Worm (Caenorhabditis elegans) whole organism, young adult: ENCODE results near the gene K03B8.6.

Experiments
- B0019.2 ChIP-seq: fragments of 200-800 bp; sonication (Bioruptor generic); conservative IDR thresholded peaks from 2 replicates; pipeline ENCODE4 v1.3.6; 2022; ENCODE audit warnings: missing genetic modification reagents, missing genetic modification characterization, missing compliant biosample characterization
- C06A6.2 ChIP-seq: fragments of 200-800 bp; sonication (Bioruptor generic); conservative IDR thresholded peaks from 2 replicates; pipeline ENCODE4 v1.3.6; 2022; ENCODE audit warnings: missing genetic modification characterization, missing compliant biosample characterization
- F57A8.1 ChIP-seq: fragments of 200-800 bp; sonication (Bioruptor generic); optimal IDR thresholded peaks from 2 replicates; lab custom pipeline; 2018; ENCODE audit warnings: mild to moderate bottlenecking, missing genetic modification characterization, moderate library complexity, missing compliant biosample characterization
- T07F8.4 ChIP-seq: sonication (generic microtip); optimal IDR thresholded peaks from 2 replicates; lab custom pipeline; 2016; ENCODE audit warnings: mild to moderate bottlenecking, missing genetic modification characterization, moderate library complexity, missing compliant biosample characterization
- T26A5.8 ChIP-seq: sonication (generic microtip); optimal IDR thresholded peaks from 2 replicates; lab custom pipeline; 2016; ENCODE audit warnings: missing genetic modification characterization, missing compliant biosample characterization
- Y56A3A.18 ChIP-seq: fragments of 200-800 bp; sonication (Bioruptor generic); IDR thresholded peaks from 2 replicates; pipeline ENCODE4 v1.3.6; 2022; ENCODE audit warnings: missing genetic modification reagents, missing genetic modification characterization, missing compliant biosample characterization
- Y67H2A.10 ChIP-seq: fragments of 200-800 bp; sonication (Bioruptor generic); conservative IDR thresholded peaks from 2 replicates; pipeline ENCODE4 v1.3.6; 2022; ENCODE audit warnings: missing genetic modification reagents, missing genetic modification characterization, missing compliant biosample characterization
- Y79H2A.3 ChIP-seq: fragments of 200-800 bp; sonication (Bioruptor generic); conservative IDR thresholded peaks from 2 replicates; pipeline ENCODE4 v1.3.6; 2022; ENCODE audit warnings: missing genetic modification reagents, missing genetic modification characterization, missing compliant biosample characterization
- atf-7 ChIP-seq: sonication (generic microtip); optimal IDR thresholded peaks from 2 replicates; lab custom pipeline; 2017; ENCODE audit warnings: mild to moderate bottlenecking, missing genetic modification characterization, missing compliant biosample characterization
- attf-5 ChIP-seq: fragments of 200-800 bp; sonication (Bioruptor generic); optimal IDR thresholded peaks from 2 replicates; lab custom pipeline; 2018; ENCODE audit warnings: mild to moderate bottlenecking, missing genetic modification characterization, missing compliant biosample characterization
- attf-6 ChIP-seq: fragments of 200-800 bp; sonication (Bioruptor generic); IDR thresholded peaks from 2 replicates; pipeline ENCODE4 v1.3.6; 2022; ENCODE audit warnings: missing genetic modification reagents, missing genetic modification characterization, missing compliant biosample characterization
- ccch-3 ChIP-seq: fragments of 200-800 bp; sonication (Bioruptor generic); optimal IDR thresholded peaks from 2 replicates; lab custom pipeline; 2018; ENCODE audit warnings: mild to moderate bottlenecking, missing genetic modification characterization, missing compliant biosample characterization
- chd-7 ChIP-seq: sonication (generic microtip); optimal IDR thresholded peaks from 2 replicates; lab custom pipeline; 2016; ENCODE audit warnings: mild to moderate bottlenecking, missing genetic modification characterization, moderate library complexity, missing compliant biosample characterization
- efl-1 ChIP-seq: fragments of 150-350 bp; optimal IDR thresholded peaks from 2 replicates; lab custom pipeline; 2014; ENCODE audit warnings: missing biosample characterization, missing genetic modification reagents, missing genetic modification characterization
- fkh-3 ChIP-seq: sonication (generic microtip); optimal IDR thresholded peaks from 2 replicates; lab custom pipeline; 2016; ENCODE audit warnings: mild to moderate bottlenecking, missing genetic modification characterization, missing compliant biosample characterization
- him-1 ChIP-seq: sonication (generic microtip); optimal IDR thresholded peaks from 2 replicates; lab custom pipeline; 2016; ENCODE audit warnings: missing genotype, missing genetic modification reagents, missing genetic modification characterization, missing compliant biosample characterization
- hmg-20 ChIP-seq: fragments of 200-800 bp; sonication (Bioruptor generic); IDR thresholded peaks from 2 replicates; pipeline ENCODE4 v1.3.6; 2022; ENCODE audit warnings: missing genetic modification reagents, missing genetic modification characterization, missing compliant biosample characterization
- hrde-1 ChIP-seq: sonication (generic microtip); optimal IDR thresholded peaks from 2 replicates; lab custom pipeline; 2016; ENCODE audit warnings: missing genetic modification characterization, mild to moderate bottlenecking, missing compliant biosample characterization, moderate library complexity, missing genotype, missing genetic modification reagents, borderline replicate concordance
- hsf-1 ChIP-seq: fragments of 200-800 bp; sonication (Bioruptor generic); IDR thresholded peaks from 2 replicates; pipeline ENCODE4 v1.3.6; 2022; ENCODE audit warnings: missing genetic modification reagents, missing genetic modification characterization, missing compliant biosample characterization
- let-526 ChIP-seq: fragments of 200-800 bp; sonication (Bioruptor generic); IDR thresholded peaks from 2 replicates; pipeline ENCODE4 v1.3.6; 2022; ENCODE audit warnings: missing genetic modification reagents, missing genetic modification characterization, missing compliant biosample characterization
- lin-35 ChIP-seq, 3 experiments: fragments of 150-350 bp in 2 of 3; sonication (generic microtip) in 1 of 3; optimal IDR thresholded peaks; 2 replicates each; lab custom pipeline; 2014 to 2018; ENCODE audit warnings: missing biosample characterization in 3 of 3, missing genetic modification characterization in 3 of 3, missing genetic modification reagents in 3 of 3
- lin-40 ChIP-seq: sonication (generic microtip); optimal IDR thresholded peaks from 2 replicates; lab custom pipeline; 2016; ENCODE audit warnings: missing genetic modification characterization, mild to moderate bottlenecking, missing compliant biosample characterization, missing genotype, missing genetic modification reagents
- lin-54 ChIP-seq: fragments of 200-800 bp; sonication (Bioruptor generic); optimal IDR thresholded peaks from 2 replicates; lab custom pipeline; 2018; ENCODE audit warnings: mild to moderate bottlenecking, missing genetic modification characterization, missing compliant biosample characterization
- lsy-27 ChIP-seq: sonication (generic microtip); optimal IDR thresholded peaks from 2 replicates; lab custom pipeline; 2017; ENCODE audit warnings: missing genetic modification characterization, mild to moderate bottlenecking, missing compliant biosample characterization, antibody characterized with exemption, missing genotype, borderline replicate concordance; ENCODE audit not compliant: insufficient read depth
- madf-10 ChIP-seq: sonication (generic microtip); optimal IDR thresholded peaks from 2 replicates; lab custom pipeline; 2016; ENCODE audit warnings: mild to moderate bottlenecking, missing genetic modification characterization, missing compliant biosample characterization
- nfya-1 ChIP-seq: sonication (generic microtip); optimal IDR thresholded peaks from 2 replicates; lab custom pipeline; 2017; ENCODE audit warnings: antibody characterized with exemption, missing compliant biosample characterization, missing genetic modification characterization, borderline replicate concordance; ENCODE audit not compliant: insufficient read depth
- nfya-2 ChIP-seq: fragments of 200-800 bp; sonication (Bioruptor generic); IDR thresholded peaks from 2 replicates; pipeline ENCODE4 v1.3.6; 2022; ENCODE audit warnings: missing genetic modification reagents, missing genetic modification characterization, missing compliant biosample characterization
- nfyb-1 ChIP-seq: fragments of 200-800 bp; sonication (Bioruptor generic); IDR thresholded peaks from 2 replicates; pipeline ENCODE4 v1.3.6; 2022; ENCODE audit warnings: missing genetic modification reagents, missing genetic modification characterization, missing compliant biosample characterization
- nhr-179 ChIP-seq: sonication (generic microtip); optimal IDR thresholded peaks from 2 replicates; lab custom pipeline; 2016; ENCODE audit warnings: mild to moderate bottlenecking, missing genetic modification characterization, missing compliant biosample characterization
- nhr-27 ChIP-seq: fragments of 200-800 bp; sonication (Bioruptor generic); optimal IDR thresholded peaks from 2 replicates; lab custom pipeline; 2018; ENCODE audit warnings: mild to moderate bottlenecking, missing genetic modification characterization, moderate library complexity, missing compliant biosample characterization
- pha-4 ChIP-seq: fragments of 150-350 bp; sonication (generic microtip); optimal IDR thresholded peaks from 2 replicates; lab custom pipeline; 2014; ENCODE audit warnings: missing biosample characterization, missing genetic modification reagents, missing genetic modification characterization
- zim-3 ChIP-seq: sonication (generic microtip); optimal IDR thresholded peaks from 2 replicates; lab custom pipeline; 2017; ENCODE audit warnings: mild to moderate bottlenecking, missing genetic modification characterization, moderate library complexity, missing compliant biosample characterization
- ztf-26 ChIP-seq: sonication (generic microtip); optimal IDR thresholded peaks from 2 replicates; lab custom pipeline; 2017; ENCODE audit warnings: missing genetic modification characterization, missing compliant biosample characterization
- ztf-28 ChIP-seq: fragments of 200-800 bp; sonication (Bioruptor generic); IDR thresholded peaks from 2 replicates; pipeline ENCODE4 v1.3.6; 2022; ENCODE audit warnings: missing genetic modification reagents, missing genetic modification characterization, missing compliant biosample characterization

Gene K03B8.6

ce11 chrV:11366129-11366528, 41.3 kb upstream of the K03B8.6 start, which contains the start of gene dop-5 (continued):
- no peak for TF ChIP-seq hmg-20 (GFP tag; lab: Robert Waterston, UW)
- TF ChIP-seq nhr-179: no peak
- TF ChIP-seq T07F8.4 (tag; lab: Kevin White, UChicago): no peak

DNA sequence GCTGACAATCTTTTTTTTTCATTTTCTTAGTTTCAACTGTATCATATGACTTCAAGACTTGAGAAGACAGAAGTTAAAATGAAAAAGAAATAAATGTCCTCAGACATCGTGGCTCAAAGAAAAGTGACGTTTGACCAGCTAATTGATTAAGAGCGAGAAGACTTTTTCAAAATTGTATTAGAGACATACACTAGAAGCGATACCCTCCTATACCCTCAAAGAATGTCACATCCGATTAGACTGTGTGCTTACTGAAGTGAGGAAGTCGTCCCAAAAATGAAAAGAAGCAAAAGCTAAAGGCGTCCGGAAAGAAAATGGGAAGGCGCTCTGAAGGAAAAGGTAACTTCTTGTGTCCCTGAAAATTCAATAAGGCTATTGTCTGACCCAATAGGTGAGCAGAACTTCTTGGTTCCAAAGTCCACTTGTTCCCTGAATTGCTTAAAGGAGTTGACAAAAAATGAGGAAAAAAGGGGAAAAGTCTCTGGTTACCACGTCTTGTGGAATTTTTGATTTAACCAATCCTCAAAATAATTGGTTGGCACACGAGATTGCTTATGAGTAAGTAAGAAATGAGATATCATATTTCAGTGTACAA, 35.0 kb upstream of the K03B8.6 start:
- TF ChIP-seq lin-40 (no peak), hsf-1 (no peak), T26A5.8 (tag; lab: Kevin White, UChicago) (no peak), F57A8.1 (GFP tag; lab: Kevin White, UChicago) (no peak), ccch-3 (GFP tag; lab: Kevin White, UChicago) (no peak), hrde-1 (tag; lab: Kevin White, UChicago) (no peak), lsy-27 (tag; lab: Kevin White, UChicago) (no peak), efl-1 (no peak), Y79H2A.3 (GFP tag; lab: Robert Waterston, UW) (no peak), nfya-1 (tag; lab: Kevin White, UChicago) (no peak), atf-7 (tag; lab: Kevin White, UChicago) (no peak), B0019.2 (GFP tag; lab: Robert Waterston, UW) (no peak), nfya-2 (GFP tag; lab: Robert Waterston, UW) (no peak), fkh-3 (tag; lab: Kevin White, UChicago) (no peak)

ce11 chrV:11373918-11374317, 33.5 kb upstream of the K03B8.6 start:
- TF ChIP-seq F57A8.1 (GFP tag; lab: Kevin White, UChicago) (no peak), him-1 (no peak), zim-3 (tag; lab: Kevin White, UChicago) (no peak), nhr-27 (tag; lab: Kevin White, UChicago) (no peak), ccch-3 (GFP tag; lab: Kevin White, UChicago) (no peak), lin-54 (GFP tag; lab: Kevin White, UChicago) (no peak), Y56A3A.18 (GFP tag; lab: Robert Waterston, UW) (no peak), pha-4 (tag; lab: Kevin White, UChicago) (no peak), attf-5 (no peak), nfyb-1 (GFP tag; lab: Robert Waterston, UW) (no peak), madf-10 (no peak), lin-35 (GFP tag; optimal IDR thresholded peaks at IDR 0.05; lab: Kevin White, UChicago) (no peak), let-526 (GFP tag; lab: Robert Waterston, UW) (no peak), Y67H2A.10 (no peak), ztf-26 (tag; lab: Kevin White, UChicago) (no peak), attf-6 (GFP tag; lab: Robert Waterston, UW) (no peak), C06A6.2 (no peak), chd-7 (no peak), ztf-28 (GFP tag; lab: Robert Waterston, UW) (no peak)
